Worm (Caenorhabditis elegans) whole organism, midembryonic: ENCODE measurements around the gene F35F10.13.

Experiments used
- T22C8.4 ChIP-seq: fragments of 200-800 bp; sonication (Bioruptor generic); IDR thresholded peaks from 2 replicates; pipeline ENCODE4 v1.3.6; 2022; ENCODE audit warnings: missing genetic modification characterization, missing compliant biosample characterization
- cog-1 ChIP-seq: sonication (generic microtip); optimal IDR thresholded peaks from 2 replicates; lab custom pipeline; 2016; ENCODE audit warnings: missing genetic modification characterization, missing compliant biosample characterization
- klf-2 ChIP-seq: fragments of 200-800 bp; sonication (Bioruptor generic); conservative IDR thresholded peaks from 2 replicates; pipeline ENCODE4 v1.3.6; 2022; ENCODE audit warnings: missing genetic modification reagents, missing genetic modification characterization, missing compliant biosample characterization
- med-1 ChIP-seq: sonication (generic microtip); optimal IDR thresholded peaks from 2 replicates; lab custom pipeline; 2017; ENCODE audit warnings: missing genetic modification characterization, mild to moderate bottlenecking, missing compliant biosample characterization, antibody characterized with exemption, missing genetic modification reagents; ENCODE audit not compliant: insufficient read depth
- ref-1 ChIP-seq: fragments of 200-800 bp; sonication (Bioruptor generic); conservative IDR thresholded peaks from 2 replicates; pipeline ENCODE4 v1.3.6; 2022; ENCODE audit warnings: missing genetic modification reagents, missing genetic modification characterization, missing compliant biosample characterization
- tab-1 ChIP-seq: fragments of 200-800 bp; sonication (Bioruptor generic); IDR thresholded peaks from 2 replicates; pipeline ENCODE4 v1.3.6; 2022; ENCODE audit warnings: missing genetic modification characterization, missing compliant biosample characterization
- ztf-23 ChIP-seq: fragments of 200-800 bp; sonication (Bioruptor generic); IDR thresholded peaks from 2 replicates; pipeline ENCODE4 v1.3.6; 2022; ENCODE audit warnings: missing genetic modification reagents, missing genetic modification characterization, missing compliant biosample characterization
- ztf-29 ChIP-seq: fragments of 200-800 bp; sonication (Bioruptor generic); IDR thresholded peaks from 2 replicates; pipeline ENCODE4 v1.3.6; 2022; ENCODE audit warnings: missing genetic modification reagents, missing genetic modification characterization, missing compliant biosample characterization

DNA sequence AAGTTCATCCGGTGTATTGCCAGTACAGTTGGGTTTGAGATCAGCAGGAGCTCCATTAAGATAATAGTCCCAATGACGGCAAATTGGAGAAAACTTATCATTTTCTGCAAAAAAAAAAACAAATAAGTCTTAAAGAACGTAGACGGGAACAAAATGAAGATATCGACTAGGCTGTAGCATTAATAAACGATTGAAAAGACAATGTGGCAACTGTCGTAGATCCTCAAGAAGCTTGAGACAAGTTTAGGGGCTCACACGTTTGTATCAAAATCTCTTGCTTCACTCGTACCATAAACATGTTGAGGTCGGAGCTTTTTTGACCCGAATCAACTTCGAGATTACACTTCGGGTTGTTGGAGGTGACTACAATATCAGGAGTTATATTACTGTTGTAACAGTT is 1.1 kb upstream of the F35F10.13 start, which contains the start of gene F35F10.14:
- TF ChIP-seq T22C8.4 (GFP tag; lab: Robert Waterston, UW), result no peak
- no peak for TF ChIP-seq cog-1 (tag; lab: Kevin White, UChicago)
- no peak for TF ChIP-seq tab-1 (GFP tag; lab: Robert Waterston, UW)
- TF ChIP-seq med-1 (GFP tag; lab: Kevin White, UChicago), result no peak
- no peak for TF ChIP-seq ztf-23 (GFP tag; lab: Robert Waterston, UW)
- no peak for TF ChIP-seq klf-2
- TF ChIP-seq ref-1 (GFP tag; lab: Robert Waterston, UW), result no peak
- no peak for TF ChIP-seq ztf-29 (GFP tag; lab: Robert Waterston, UW)
